Worm (Caenorhabditis elegans): ENCODE measurements around the gene W10G6.6.

The W10G6.6 gene

ce11 chrX:16250679-16251078, at the start of gene W10G6.6:
Gene W10G6.6, minus strand, starts transcription at chrX:16250779.
- TF ChIP-seq snpc-1.3 (tag; optimal IDR thresholded peaks at IDR 0.05; ENCODE audit: insufficient read depth) = no peak
- TF ChIP-seq pha-4 (tag; optimal IDR thresholded peaks at IDR 0.05) = no peak
- TF ChIP-seq madf-10 (tag; optimal IDR thresholded peaks at IDR 0.05) = no peak
- TF ChIP-seq zfh-2 (GFP tag; conservative IDR thresholded peaks at IDR 0.05) = peak; percentile 25; the same call in 1 of the 2 replicates
- no peak for TF ChIP-seq F55B11.4 (tag; optimal IDR thresholded peaks at IDR 0.05; ENCODE audit: borderline replicate concordance, insufficient read depth)
- no peak for TF ChIP-seq sdz-38 (tag; optimal IDR thresholded peaks at IDR 0.05)
- no peak for TF ChIP-seq fkh-3 (tag; optimal IDR thresholded peaks at IDR 0.05)

ce11 chrX:16299859-16300258, 49.3 kb upstream of the W10G6.6 start, which contains the start of gene twk-21:
Gene twk-21, plus strand, starts transcription at chrX:16299892.
- TF ChIP-seq pha-4 (tag; optimal IDR thresholded peaks at IDR 0.05) = no peak
- TF ChIP-seq D2030.7 (GFP tag; IDR thresholded peaks at IDR 0.05) = peak; percentile 35; the same call in 1 of the 2 replicates
- no peak for TF ChIP-seq bed-1 (GFP tag; IDR thresholded peaks at IDR 0.05)
- TF ChIP-seq lin-26 (GFP tag; IDR thresholded peaks at IDR 0.05) = 0 out of 2 replicates have a peak, but pooled peaks have one; percentile 40
- TF ChIP-seq F10E7.11 (tag; optimal IDR thresholded peaks at IDR 0.05) = no peak
- TF ChIP-seq Y53F4B.3 (GFP tag; IDR thresholded peaks at IDR 0.05) = no peak
- no peak for TF ChIP-seq ama-1 (optimal IDR thresholded peaks at IDR 0.05)
- TF ChIP-seq ama-1 (GFP tag; optimal IDR thresholded peaks at IDR 0.05) = no peak
- TF ChIP-seq hmg-1.2 (GFP tag; IDR thresholded peaks at IDR 0.05) = 0 out of 2 replicates have a peak, but pooled peaks have one; percentile 35
- no peak for TF ChIP-seq hrde-1 (tag; optimal IDR thresholded peaks at IDR 0.05; ENCODE audit: borderline replicate concordance)
- TF ChIP-seq F49E8.2 (tag; optimal IDR thresholded peaks at IDR 0.05; ENCODE audit: insufficient read depth) = no peak
- no peak for TF ChIP-seq xnd-1 (tag; optimal IDR thresholded peaks at IDR 0.05)
- TF ChIP-seq nhr-179 (tag; optimal IDR thresholded peaks at IDR 0.05) = no peak
- TF ChIP-seq atf-7 (tag; optimal IDR thresholded peaks at IDR 0.05) = no peak
- TF ChIP-seq tbp1 (GFP tag; optimal IDR thresholded peaks at IDR 0.05) = peak; percentile 83
- peak; percentile 44 for TF ChIP-seq rpc-1 (optimal IDR thresholded peaks at IDR 0.05)
- no peak for TF ChIP-seq rpc-1 (tag; optimal IDR thresholded peaks at IDR 0.05)
- 0 out of 2 replicates have a peak, but pooled peaks have one; percentile 37 for TF ChIP-seq Y56A3A.18 (GFP tag; IDR thresholded peaks at IDR 0.05)
- TF ChIP-seq zim-3 (tag; optimal IDR thresholded peaks at IDR 0.05) = no peak
- TF ChIP-seq unc-130 (GFP tag; optimal IDR thresholded peaks at IDR 0.05) = no peak
- TF ChIP-seq ceh-58 (GFP tag; IDR thresholded peaks at IDR 0.05) = no peak
- no peak for TF ChIP-seq egl-44 (GFP tag; IDR thresholded peaks at IDR 0.05)
- no peak for TF ChIP-seq sptf-2 (GFP tag; optimal IDR thresholded peaks at IDR 0.05)
- TF ChIP-seq attf-3 (GFP tag; conservative IDR thresholded peaks at IDR 0.05) = no peak
- no peak for TF ChIP-seq bed-2 (GFP tag; IDR thresholded peaks at IDR 0.05)
- TF ChIP-seq nhr-120 (GFP tag; IDR thresholded peaks at IDR 0.05) = no peak
- TF ChIP-seq attf-6 (GFP tag; IDR thresholded peaks at IDR 0.05) = no peak
- TF ChIP-seq ceh-40 (GFP tag; IDR thresholded peaks at IDR 0.05) = no peak
- no peak for TF ChIP-seq Y95B8A.8 (GFP tag; IDR thresholded peaks at IDR 0.05)
- no peak for TF ChIP-seq T07F8.4 (tag; optimal IDR thresholded peaks at IDR 0.05)
- TF ChIP-seq let-526 (GFP tag; IDR thresholded peaks at IDR 0.05) = no peak
- TF ChIP-seq athp-1 (tag; optimal IDR thresholded peaks at IDR 0.05) = no peak
- TF ChIP-seq lin-35 (GFP tag; optimal IDR thresholded peaks at IDR 0.05) = no peak
- TF ChIP-seq tlf-1 (GFP tag; optimal IDR thresholded peaks at IDR 0.05) = no peak
- no peak for TF ChIP-seq hlh-12 (tag; optimal IDR thresholded peaks at IDR 0.05)
- TF ChIP-seq T26A5.8 (tag; optimal IDR thresholded peaks at IDR 0.05) = no peak
- no peak for TF ChIP-seq snpc-4 (GFP tag; optimal IDR thresholded peaks at IDR 0.05)
- TF ChIP-seq snpc-4 (tag; optimal IDR thresholded peaks at IDR 0.05) = no peak
- TF ChIP-seq nhr-90 (tag; optimal IDR thresholded peaks at IDR 0.05) = no peak
- no peak for TF ChIP-seq madf-3 (GFP tag; IDR thresholded peaks at IDR 0.05)
- no peak for TF ChIP-seq ZK185.1 (tag; optimal IDR thresholded peaks at IDR 0.05; ENCODE audit: poor library complexity, severe bottlenecking)
